ENCODE assay signal across 1 fruit fly cellular context in genomic region chr3L:13488129-13488876, dm6.
TF ChIP-seq lines count a peak whose summit lies in the region.

No protein-coding gene starts in this region.

TF ChIP-seq in whole organism, embryonic, 481 proteins besides CTCF, POLR2A, EP300 and RAD21 (continued from another document):
- TF ChIP-seq Ptx1 (GFP tag; IDR thresholded peaks at IDR 0.05; lab: Robert Waterston, UW) (no peak), sob (GFP tag; IDR thresholded peaks at IDR 0.05; lab: Robert Waterston, UW) (0 out of 2 replicates have a peak, but pooled peaks have one; percentile 36), Oli (tag; optimal IDR thresholded peaks at IDR 0.05; lab: Kevin White, UChicago) (no peak), CG34224 (GFP tag; IDR thresholded peaks at IDR 0.05; lab: Robert Waterston, UW; ENCODE audit: partially characterized antibody) (no peak), CG14965 (GFP tag; optimal IDR thresholded peaks at IDR 0.05; lab: Kevin White, UChicago; ENCODE audit: borderline replicate concordance) (no peak), Awh (GFP tag; IDR thresholded peaks at IDR 0.05; lab: Robert Waterston, UW) (no peak), CG7357 (GFP tag; IDR thresholded peaks at IDR 0.05; lab: Robert Waterston, UW) (0 out of 3 replicates have a peak, but pooled peaks have one; percentile 25), chinmo (GFP tag; IDR thresholded peaks at IDR 0.05; lab: Robert Waterston, UW; ENCODE audit: partially characterized antibody) (0 out of 4 replicates have a peak, but pooled peaks have one; percentile 25), sna (GFP tag; IDR thresholded peaks at IDR 0.05; lab: Robert Waterston, UW; ENCODE audit: partially characterized antibody) (no peak), row (GFP tag; IDR thresholded peaks at IDR 0.05; lab: Robert Waterston, UW) (peak; percentile 40; the same call in 1 of the 3 replicates), ken (GFP tag; IDR thresholded peaks at IDR 0.05; lab: Robert Waterston, UW) (0 out of 3 replicates have a peak, but pooled peaks have one; percentile 39), sug (tag; optimal IDR thresholded peaks at IDR 0.05; lab: Kevin White, UChicago) (peak; percentile 28), ci (GFP tag; IDR thresholded peaks at IDR 0.05; lab: Robert Waterston, UW) (peak; percentile 47; the same call in 1 of the 3 replicates), CG10565 (GFP tag; optimal IDR thresholded peaks at IDR 0.05; lab: Kevin White, UChicago) (no peak), ATbp (GFP tag; optimal IDR thresholded peaks at IDR 0.05; lab: Kevin White, UChicago) (no peak), da (GFP tag; optimal IDR thresholded peaks at IDR 0.05; lab: Kevin White, UChicago) (no peak), CG18476 (GFP tag; optimal IDR thresholded peaks at IDR 0.05; lab: Kevin White, UChicago) (no peak), seq (GFP tag; IDR thresholded peaks at IDR 0.05; lab: Robert Waterston, UW) (no peak), disco-r (GFP tag; optimal IDR thresholded peaks at IDR 0.05; lab: Kevin White, UChicago) (no peak), ttk (GFP tag; IDR thresholded peaks at IDR 0.05; lab: Robert Waterston, UW) (no peak), Sox102F (GFP tag; optimal IDR thresholded peaks at IDR 0.05; lab: Kevin White, UChicago) (no peak), CG14014 (GFP tag; IDR thresholded peaks at IDR 0.05; lab: Robert Waterston, UW) (peak; percentile 35; the same call in 1 of the 2 replicates), mirr (GFP tag; optimal IDR thresholded peaks at IDR 0.05; lab: Kevin White, UChicago) (no peak), Atf6 (GFP tag; IDR thresholded peaks at IDR 0.05; lab: Robert Waterston, UW) (no peak), slbo (GFP tag; IDR thresholded peaks at IDR 0.05; lab: Robert Waterston, UW) (peak; percentile 39; the same call in 1 of the 2 replicates), sr (GFP tag; IDR thresholded peaks at IDR 0.05; lab: Robert Waterston, UW) (no peak), CG13296 (GFP tag; optimal IDR thresholded peaks at IDR 0.05; lab: Kevin White, UChicago) (no peak), fd96Cb (tag; optimal IDR thresholded peaks at IDR 0.05; lab: Kevin White, UChicago) (no peak), ftz-f1 (GFP tag; optimal IDR thresholded peaks at IDR 0.05; lab: Kevin White, UChicago) (no peak), pnt (GFP tag; optimal IDR thresholded peaks at IDR 0.05; lab: Kevin White, UChicago) (no peak), CG15696 (tag; optimal IDR thresholded peaks at IDR 0.05; lab: Kevin White, UChicago) (no peak), CG1602 (GFP tag; optimal IDR thresholded peaks at IDR 0.05; lab: Kevin White, UChicago) (no peak), HLH3B (GFP tag; IDR thresholded peaks at IDR 0.05; lab: Robert Waterston, UW) (peak; percentile 5; the same call in 1 of the 2 replicates), Doc3 (GFP tag; IDR thresholded peaks at IDR 0.05; lab: Robert Waterston, UW; ENCODE audit: partially characterized antibody) (no peak), CG11504 (tag; optimal IDR thresholded peaks at IDR 0.05; lab: Kevin White, UChicago) (peak; percentile 44), CG12744 (GFP tag; optimal IDR thresholded peaks at IDR 0.05; lab: Kevin White, UChicago) (no peak), CG8388 (GFP tag; optimal IDR thresholded peaks at IDR 0.05; lab: Kevin White, UChicago) (peak; percentile 88), CG2678 (tag; optimal IDR thresholded peaks at IDR 0.05; lab: Kevin White, UChicago) (peak; percentile 5), sqz (GFP tag; optimal IDR thresholded peaks at IDR 0.05; lab: Kevin White, UChicago) (no peak), hkb (optimal IDR thresholded peaks at IDR 0.05; lab: Kevin White, UChicago) (no peak), hkb (GFP tag; IDR thresholded peaks at IDR 0.05; lab: Robert Waterston, UW) (no peak), tx (GFP tag; optimal IDR thresholded peaks at IDR 0.05; lab: Kevin White, UChicago) (no peak), kni (GFP tag; optimal IDR thresholded peaks at IDR 0.05; lab: Kevin White, UChicago) (no peak), sd (tag; optimal IDR thresholded peaks at IDR 0.05; lab: Kevin White, UChicago) (peak; percentile 97), emc (GFP tag; optimal IDR thresholded peaks at IDR 0.05; lab: Kevin White, UChicago) (no peak), sens-2 (GFP tag; IDR thresholded peaks at IDR 0.05; lab: Robert Waterston, UW) (no peak), slou (GFP tag; optimal IDR thresholded peaks at IDR 0.05; lab: Kevin White, UChicago) (no peak), hbn (GFP tag; IDR thresholded peaks at IDR 0.05; lab: Robert Waterston, UW; ENCODE audit: partially characterized antibody) (no peak), dysf (GFP tag; IDR thresholded peaks at IDR 0.05; lab: Robert Waterston, UW) (0 out of 3 replicates have a peak, but pooled peaks have one; percentile 20), esg (GFP tag; conservative IDR thresholded peaks at IDR 0.05; lab: Robert Waterston, UW) (no peak), CG8765 (GFP tag; IDR thresholded peaks at IDR 0.05; lab: Robert Waterston, UW) (no peak), cg (GFP tag; optimal IDR thresholded peaks at IDR 0.05; lab: Kevin White, UChicago) (no peak), knrl (GFP tag; IDR thresholded peaks at IDR 0.05; lab: Robert Waterston, UW; ENCODE audit: partially characterized antibody) (no peak), Ssrp (tag; optimal IDR thresholded peaks at IDR 0.05; lab: Kevin White, UChicago) (no peak), GATAe (GFP tag; conservative IDR thresholded peaks at IDR 0.05; lab: Robert Waterston, UW) (no peak), inv (GFP tag; IDR thresholded peaks at IDR 0.05; lab: Robert Waterston, UW; ENCODE audit: partially characterized antibody) (no peak), fd3F (GFP tag; optimal IDR thresholded peaks at IDR 0.05; lab: Kevin White, UChicago) (no peak), Optix (GFP tag; IDR thresholded peaks at IDR 0.05; lab: Robert Waterston, UW) (no peak), CG16813 (GFP tag; IDR thresholded peaks at IDR 0.05; lab: Robert Waterston, UW; ENCODE audit: partially characterized antibody) (no peak), phol (tag; optimal IDR thresholded peaks at IDR 0.05; lab: Kevin White, UChicago) (peak; percentile 25), Deaf1 (tag; optimal IDR thresholded peaks at IDR 0.05; lab: Kevin White, UChicago) (peak; percentile 55), Adf1 (GFP tag; IDR thresholded peaks at IDR 0.05; lab: Robert Waterston, UW) (no peak), ro (GFP tag; IDR thresholded peaks at IDR 0.05; lab: Robert Waterston, UW) (no peak), gcm (GFP tag; optimal IDR thresholded peaks at IDR 0.05; lab: Kevin White, UChicago) (no peak), pros (GFP tag; optimal IDR thresholded peaks at IDR 0.05; lab: Kevin White, UChicago) (no peak), ato (GFP tag; IDR thresholded peaks at IDR 0.05; lab: Robert Waterston, UW; ENCODE audit: partially characterized antibody) (no peak), pita (GFP tag; optimal IDR thresholded peaks at IDR 0.05; lab: Kevin White, UChicago) (no peak), CG11456 (GFP tag; IDR thresholded peaks at IDR 0.05; lab: Robert Waterston, UW) (no peak), CG43689 (GFP tag; IDR thresholded peaks at IDR 0.05; lab: Robert Waterston, UW) (no peak), Opbp (GFP tag; IDR thresholded peaks at IDR 0.05; lab: Robert Waterston, UW; ENCODE audit: partially characterized antibody) (no peak)
